Worm (Caenorhabditis elegans): Measurements from ENCODE around the gene F18E9.3.
A peak's percentile ranks its signal among the peaks of the same experiment; 100 is the strongest.

The F18E9.3 gene

DNA sequence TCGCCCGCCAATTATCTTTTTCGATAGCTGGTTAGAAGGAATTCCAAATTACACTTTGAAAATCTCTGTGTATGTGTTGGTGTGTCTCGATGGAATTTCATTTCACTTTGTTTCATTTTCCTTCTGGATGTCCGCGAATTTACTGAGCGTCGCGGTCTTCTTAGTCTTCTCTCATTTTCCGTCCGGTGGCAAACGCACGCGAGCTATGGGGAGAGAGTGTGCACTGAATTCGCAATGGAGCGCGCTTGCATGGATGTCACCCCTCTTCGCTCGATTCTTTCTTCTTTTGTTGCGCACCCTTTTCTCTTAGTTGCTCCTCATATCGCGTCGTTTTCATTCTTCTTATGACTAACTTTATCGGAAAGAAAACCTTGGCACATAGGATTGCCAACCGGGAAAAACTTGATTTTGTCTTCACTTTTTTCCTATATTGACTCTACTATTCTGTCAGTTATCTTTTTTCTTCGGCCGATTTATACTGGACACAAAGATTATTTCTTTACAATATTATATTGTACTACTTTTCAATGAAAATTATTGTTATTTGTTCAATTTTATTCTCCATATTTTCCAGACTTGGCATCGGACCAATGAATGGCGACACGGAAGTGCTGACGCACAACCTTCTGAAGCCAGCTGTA is 34.1 kb upstream of the F18E9.3 start, which contains the start of gene dhhc-14:
Gene dhhc-14, plus strand, starts transcription at position 591 of the 641 bp plus-strand sequence.
- TF ChIP-seq nhr-237 (tag; optimal IDR thresholded peaks at IDR 0.05) (no peak), isw-1 (GFP tag; IDR thresholded peaks at IDR 0.05) (peak; percentile 28), nhr-85 (tag) (no peak), unc-30 (tag; optimal IDR thresholded peaks at IDR 0.05) (no peak), ceh-63 (GFP tag; optimal IDR thresholded peaks at IDR 0.05) (no peak), sptf-1 (tag; optimal IDR thresholded peaks at IDR 0.05) (no peak), xbp-1 (tag; optimal IDR thresholded peaks at IDR 0.05) (peak; percentile 46), ceh-88 (GFP tag; IDR thresholded peaks at IDR 0.05) (no peak), ztf-4 (tag; optimal IDR thresholded peaks at IDR 0.05) (no peak), unc-86 (tag; optimal IDR thresholded peaks at IDR 0.05) (no peak), snpc-4 (tag; optimal IDR thresholded peaks at IDR 0.05) (no peak), grh-1 (GFP tag; IDR thresholded peaks at IDR 0.05) (no peak), alr-1 (tag; optimal IDR thresholded peaks at IDR 0.05; ENCODE audit: borderline replicate concordance) (no peak), lin-13 (GFP tag; optimal IDR thresholded peaks at IDR 0.05) (peak; percentile 38), C16A3.4 (tag; optimal IDR thresholded peaks at IDR 0.05) (peak; percentile 57), fkh-8 (tag; optimal IDR thresholded peaks at IDR 0.05) (peak; percentile 49), sup-37 (GFP tag; optimal IDR thresholded peaks at IDR 0.05) (no peak), efl-3 (GFP tag; optimal IDR thresholded peaks at IDR 0.05) (no peak), pqm-1 (tag; optimal IDR thresholded peaks at IDR 0.05) (no peak), nhr-12 (tag; optimal IDR thresholded peaks at IDR 0.05) (no peak), fkh-10 (GFP tag; optimal IDR thresholded peaks at IDR 0.05) (no peak), unc-62 (GFP tag; optimal IDR thresholded peaks at IDR 0.05) (no peak), nhr-90 (tag; optimal IDR thresholded peaks at IDR 0.05; ENCODE audit: poor library complexity) (no peak), mep-1 (tag; optimal IDR thresholded peaks at IDR 0.05) (peak; percentile 44), irx-1 (tag; optimal IDR thresholded peaks at IDR 0.05) (no peak), efl-1 (optimal IDR thresholded peaks at IDR 0.05) (peak in 1 of 2 experiments; percentile 28), efl-1 (GFP tag; optimal IDR thresholded peaks at IDR 0.05 in 1 of 2) (peak in 1 of 2 experiments; percentile 21), hlh-4 (tag; optimal IDR thresholded peaks at IDR 0.05) (no peak), Y116A8C.19 (tag; optimal IDR thresholded peaks at IDR 0.05; ENCODE audit: borderline replicate concordance) (no peak), unc-98 (GFP tag; IDR thresholded peaks at IDR 0.05) (no peak), elt-3 (tag; optimal IDR thresholded peaks at IDR 0.05) (no peak), zag-1 (tag; optimal IDR thresholded peaks at IDR 0.05) (no peak), lir-3 (tag; optimal IDR thresholded peaks at IDR 0.05; ENCODE audit: poor library complexity) (no peak), nhr-19 (GFP tag; conservative IDR thresholded peaks at IDR 0.05) (peak; percentile 33; the same call in 1 of the 2 replicates), lin-15B (tag; optimal IDR thresholded peaks at IDR 0.05) (no peak), zip-4 (GFP tag; optimal IDR thresholded peaks at IDR 0.05) (no peak), mef-2 (tag; optimal IDR thresholded peaks at IDR 0.05) (no peak), egl-13 (tag; optimal IDR thresholded peaks at IDR 0.05) (no peak), hpl-2 (GFP tag; optimal IDR thresholded peaks at IDR 0.05) (no peak), mab-9 (GFP tag; IDR thresholded peaks at IDR 0.05) (no peak), C34B4.2 (tag; optimal IDR thresholded peaks at IDR 0.05) (no peak), lin-39 (tag; optimal IDR thresholded peaks at IDR 0.05) (no peak), fkh-4 (tag; optimal IDR thresholded peaks at IDR 0.05; ENCODE audit: borderline replicate concordance) (no peak), tbx-2 (tag; optimal IDR thresholded peaks at IDR 0.05) (peak; percentile 32), dsc-1 (tag; optimal IDR thresholded peaks at IDR 0.05) (peak; percentile 37), ceh-82 (tag; optimal IDR thresholded peaks at IDR 0.05) (peak in 2 of 3 experiments; percentile 38 to 84), dpl-1 (GFP tag; optimal IDR thresholded peaks at IDR 0.05) (peak in 2 of 3 experiments; percentile 7 to 47), ama-1 (optimal IDR thresholded peaks at IDR 0.05) (no peak), jun-1 (tag; optimal IDR thresholded peaks at IDR 0.05) (no peak), F16B12.6 (tag; optimal IDR thresholded peaks at IDR 0.05) (no peak), lin-35 (GFP tag; optimal IDR thresholded peaks at IDR 0.05) (peak; percentile 26 to 41), unc-130 (tag; optimal IDR thresholded peaks at IDR 0.05) (no peak), aha-1 (tag; optimal IDR thresholded peaks at IDR 0.05) (no peak)
